Fruit fly (Drosophila melanogaster): ENCODE measurements around the gene CG11857.

The CG11857 gene

dm6 chr3R:25238771-25239700 is 19.7 kb upstream of the CG11857 start:
- TF ChIP-seq psq (optimal IDR thresholded peaks at IDR 0.05) (no peak), Myc (optimal IDR thresholded peaks at IDR 0.05) (no peak), ttk (optimal IDR thresholded peaks at IDR 0.05) (no peak), insv (optimal IDR thresholded peaks at IDR 0.05) (no peak)

DNA sequence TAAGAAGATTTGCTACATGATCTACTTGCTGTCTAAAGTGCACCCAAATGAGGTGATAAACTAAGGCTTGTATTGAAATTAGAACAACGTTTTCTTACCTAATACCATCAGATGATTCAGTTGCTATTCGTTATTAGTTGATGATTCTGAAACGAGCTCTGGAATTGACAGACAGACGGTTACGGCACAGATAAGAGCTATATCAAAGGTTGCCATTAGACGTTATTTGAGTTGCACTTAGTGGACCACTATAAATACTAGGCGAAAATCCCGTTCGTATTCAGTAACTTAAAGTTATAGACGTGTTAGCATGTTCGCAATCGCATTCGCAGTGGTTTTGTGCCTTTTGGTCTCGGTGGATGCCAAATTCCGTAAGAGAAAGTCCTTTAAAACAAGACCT is 18.8 kb upstream of the CG11857 start, which contains the start of gene to:
TSS of gene to (plus strand) at position 301 of the 400 bp plus-strand sequence.
- TF ChIP-seq psq (optimal IDR thresholded peaks at IDR 0.05) (no peak), insv (optimal IDR thresholded peaks at IDR 0.05) (no peak), ttk (optimal IDR thresholded peaks at IDR 0.05) (no peak), Myc (optimal IDR thresholded peaks at IDR 0.05) (no peak), h (optimal IDR thresholded peaks at IDR 0.05) (no peak), Sin3A (optimal IDR thresholded peaks at IDR 0.05) (no peak)

DNA sequence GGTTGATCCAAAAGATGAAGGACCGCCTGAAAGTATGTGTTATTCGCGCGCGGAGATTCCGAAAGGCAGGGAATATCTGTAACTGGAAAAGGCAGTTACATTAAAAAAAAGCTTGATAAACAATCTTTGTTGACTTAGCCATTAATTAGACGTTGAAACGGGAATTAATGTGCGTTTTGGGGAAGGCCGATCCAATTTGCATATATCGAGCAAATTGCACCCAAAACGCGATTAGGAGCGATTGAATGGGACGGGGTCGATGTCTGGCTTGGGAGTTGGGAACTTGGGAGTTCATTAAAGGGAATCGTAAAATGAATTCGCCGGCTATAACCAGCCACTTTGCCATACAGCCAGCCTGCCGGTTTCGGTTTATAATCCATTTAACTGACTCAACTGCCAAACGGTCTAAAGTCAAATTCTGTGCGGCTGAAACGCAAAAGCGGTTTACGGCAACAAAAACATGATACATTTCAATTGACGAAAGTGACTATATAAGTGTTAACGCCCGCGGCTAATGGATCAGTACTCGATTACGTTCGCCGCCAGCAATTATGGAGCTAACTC is 17.1 kb upstream of the CG11857 start, which contains the start of gene CG11854:
TSS of gene CG11854 (plus strand) at position 514 of the 564 bp plus-strand sequence.
- TF ChIP-seq Sin3A (optimal IDR thresholded peaks at IDR 0.05) = no peak
- no peak for TF ChIP-seq h (optimal IDR thresholded peaks at IDR 0.05)
- TF ChIP-seq Myc (optimal IDR thresholded peaks at IDR 0.05) = no peak
- TF ChIP-seq insv (optimal IDR thresholded peaks at IDR 0.05) = no peak
- no peak for TF ChIP-seq ttk (optimal IDR thresholded peaks at IDR 0.05)
- no peak for TF ChIP-seq psq (optimal IDR thresholded peaks at IDR 0.05)

DNA sequence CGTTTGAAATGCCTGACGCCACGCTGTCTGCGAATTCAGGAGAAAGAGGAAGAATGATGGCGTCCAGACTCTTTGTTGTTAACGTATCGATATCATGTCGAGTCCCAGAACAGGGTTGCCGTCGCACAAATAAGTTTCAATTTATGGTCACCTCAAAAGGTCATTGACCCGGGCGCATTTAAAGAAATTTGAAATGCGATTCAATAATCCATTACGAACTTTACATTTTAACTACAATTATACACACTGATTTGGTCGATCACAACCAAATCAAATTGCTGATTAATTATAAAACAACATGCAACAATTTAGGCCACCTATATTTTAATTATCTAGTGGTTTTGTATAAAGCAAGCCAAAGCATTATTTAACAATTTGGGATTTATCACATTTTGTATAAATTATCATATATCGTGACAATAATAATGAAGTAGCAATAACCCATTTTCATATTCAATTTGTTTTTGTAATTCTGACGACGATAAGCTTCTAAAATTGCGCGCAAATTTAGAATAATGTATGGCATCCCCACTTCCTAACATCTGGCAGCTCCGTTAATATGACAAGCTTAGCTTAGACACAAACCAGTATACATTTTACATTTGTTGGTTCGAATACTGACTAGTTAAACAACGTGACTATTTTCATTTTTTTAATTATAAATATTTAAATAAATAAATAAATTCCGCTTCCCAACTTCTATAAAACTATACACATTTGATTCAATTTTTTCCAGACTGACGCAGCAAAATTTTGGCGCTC is 13.5 kb upstream of the CG11857 start, which contains the start of gene bam:
TSS of gene bam (minus strand) at position 58 of the 762 bp plus-strand sequence.
- TF ChIP-seq Sin3A (optimal IDR thresholded peaks at IDR 0.05) (no peak), insv (optimal IDR thresholded peaks at IDR 0.05) (no peak), psq (optimal IDR thresholded peaks at IDR 0.05) (no peak), h (optimal IDR thresholded peaks at IDR 0.05) (no peak), ttk (optimal IDR thresholded peaks at IDR 0.05) (no peak), Myc (optimal IDR thresholded peaks at IDR 0.05) (no peak)

DNA sequence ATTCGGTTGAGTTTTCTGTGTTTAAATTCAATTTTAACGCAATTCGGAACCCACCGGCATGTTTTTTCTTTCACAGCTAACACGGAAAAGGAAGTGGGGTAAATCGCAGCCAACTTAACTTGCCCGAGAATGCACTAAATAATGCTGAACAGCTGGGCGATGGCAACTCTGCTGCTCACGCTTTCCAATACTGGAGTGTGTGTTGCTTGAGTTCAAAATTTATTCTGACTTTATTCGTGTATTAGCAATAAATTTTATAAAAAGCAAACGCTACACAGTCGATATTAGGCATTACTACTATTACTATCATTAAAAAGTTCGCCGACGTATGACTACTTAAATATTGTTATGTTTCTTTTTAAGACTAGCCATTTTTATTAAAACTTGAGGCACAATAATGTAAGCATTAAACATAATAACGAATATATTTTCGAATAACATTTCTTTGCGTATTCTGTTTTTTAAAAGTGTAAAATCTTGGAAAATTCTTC is 11.3 kb upstream of the CG11857 start, which contains the start of the genes RpS27 and Nup37:
TSS of gene RpS27 (minus strand) at position 136 of the 491 bp plus-strand sequence.
TSS of gene Nup37 (plus strand) at position 280 of the 491 bp plus-strand sequence.
- TF ChIP-seq ttk (optimal IDR thresholded peaks at IDR 0.05) (no peak), Myc (optimal IDR thresholded peaks at IDR 0.05) (no peak), psq (optimal IDR thresholded peaks at IDR 0.05) (no peak), Sin3A (optimal IDR thresholded peaks at IDR 0.05) (no peak), h (optimal IDR thresholded peaks at IDR 0.05) (no peak), insv (optimal IDR thresholded peaks at IDR 0.05) (no peak)

dm6 chr3R:25249145-25250141 is 9.3 kb upstream of the CG11857 start, which contains the start of gene Nup358:
Gene Nup358 (plus strand): TSS chr3R:25249348.
- TF ChIP-seq h (optimal IDR thresholded peaks at IDR 0.05) (no peak), Sin3A (optimal IDR thresholded peaks at IDR 0.05) (no peak), insv (optimal IDR thresholded peaks at IDR 0.05) (no peak), ttk (optimal IDR thresholded peaks at IDR 0.05) (no peak), Myc (optimal IDR thresholded peaks at IDR 0.05) (no peak), psq (optimal IDR thresholded peaks at IDR 0.05) (no peak)

dm6 chr3R:25260670-25261069 is 2.0 kb downstream of the CG11857 start:
- no peak for TF ChIP-seq Myc (optimal IDR thresholded peaks at IDR 0.05)
- no peak for TF ChIP-seq psq (optimal IDR thresholded peaks at IDR 0.05)
- TF ChIP-seq insv (optimal IDR thresholded peaks at IDR 0.05) = no peak
- TF ChIP-seq Sin3A (optimal IDR thresholded peaks at IDR 0.05) = no peak
- no peak for TF ChIP-seq ttk (optimal IDR thresholded peaks at IDR 0.05)
- no peak for TF ChIP-seq h (optimal IDR thresholded peaks at IDR 0.05)

DNA sequence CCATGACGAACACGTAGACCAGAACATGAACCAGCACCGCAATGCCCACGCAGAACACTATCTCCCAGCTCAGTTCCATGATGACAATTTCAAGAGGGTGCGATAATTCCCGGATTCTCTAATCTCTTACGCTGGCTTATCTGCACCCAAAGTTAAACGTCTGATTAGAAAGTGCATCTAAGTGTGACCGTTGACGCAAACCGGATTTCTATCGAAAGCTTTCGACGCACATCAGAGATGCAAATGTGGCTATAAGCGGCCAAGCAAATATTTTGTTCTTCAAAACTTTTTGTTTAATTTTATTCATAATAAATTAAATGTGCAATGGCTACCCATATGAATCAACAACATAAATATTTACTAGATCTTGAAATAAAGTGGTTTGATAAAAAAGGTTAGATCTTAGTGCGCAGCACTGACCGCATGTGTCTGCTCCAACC is 3.6 kb downstream of the CG11857 start, which contains the start of the genes Kdsr and CG11858:
TSS of gene Kdsr (minus strand) at position 177 of the 440 bp plus-strand sequence.
TSS of gene CG11858 (plus strand) at position 420 of the 440 bp plus-strand sequence.
- TF ChIP-seq h (optimal IDR thresholded peaks at IDR 0.05) = no peak
- TF ChIP-seq ttk (optimal IDR thresholded peaks at IDR 0.05) = no peak
- no peak for TF ChIP-seq psq (optimal IDR thresholded peaks at IDR 0.05)
- TF ChIP-seq Myc (optimal IDR thresholded peaks at IDR 0.05) = no peak
- TF ChIP-seq insv (optimal IDR thresholded peaks at IDR 0.05) = no peak
- no peak for TF ChIP-seq Sin3A (optimal IDR thresholded peaks at IDR 0.05)

- no peak for TF ChIP-seq insv (optimal IDR thresholded peaks at IDR 0.05)
- TF ChIP-seq ttk (optimal IDR thresholded peaks at IDR 0.05) = no peak
- no peak for TF ChIP-seq Sin3A (optimal IDR thresholded peaks at IDR 0.05)
- TF ChIP-seq psq (optimal IDR thresholded peaks at IDR 0.05) = no peak
- no peak for TF ChIP-seq h (optimal IDR thresholded peaks at IDR 0.05)
- no peak for TF ChIP-seq Myc (optimal IDR thresholded peaks at IDR 0.05)
Measured at dm6 chr3R:25265589-25266201, 7.0 kb downstream of the CG11857 start, which contains the start of the genes GlnRS and RIOK2. Gene GlnRS (minus strand): TSS chr3R:25265721. Gene RIOK2 (plus strand): TSS chr3R:25265844.

All from Kc167 (cell line).